Worm (Caenorhabditis elegans) whole organism, L2 larva: ENCODE results near the gene F56A8.4.

Experiments used
- R02D3.7 ChIP-seq: fragments of 150-350 bp; optimal IDR thresholded peaks from 2 replicates; lab custom pipeline; 2014; ENCODE audit warnings: missing biosample characterization, missing genetic modification characterization
- ZK546.5 ChIP-seq: sonication (generic microtip); optimal IDR thresholded peaks from 2 replicates; lab custom pipeline; 2017; ENCODE audit warnings: missing biosample characterization, missing genetic modification characterization
- ceh-82 ChIP-seq: fragments of 150-350 bp; optimal IDR thresholded peaks from 2 replicates; lab custom pipeline; 2014; ENCODE audit warnings: missing biosample characterization, missing genetic modification characterization
- egl-27 ChIP-seq: sonication (generic microtip); optimal IDR thresholded peaks from 3 replicates; lab custom pipeline; 2017; ENCODE audit warnings: missing biosample characterization, missing genetic modification reagents, missing genetic modification characterization
- lin-11 ChIP-seq: fragments of 150-350 bp; sonication (generic microtip); optimal IDR thresholded peaks from 2 replicates; lab custom pipeline; 2014; ENCODE audit warnings: missing biosample characterization, missing genetic modification characterization, inconsistent platforms, mixed read lengths
- lin-13 ChIP-seq: fragments of 150-350 bp; optimal IDR thresholded peaks from 2 replicates; lab custom pipeline; 2014; ENCODE audit warnings: missing biosample characterization, missing genetic modification reagents, missing genetic modification characterization
- lin-39 ChIP-seq: fragments of 150-350 bp; optimal IDR thresholded peaks from 2 replicates; lab custom pipeline; 2014; ENCODE audit warnings: missing biosample characterization, missing genetic modification reagents, missing genetic modification characterization
- nhr-12 ChIP-seq: fragments of 150-350 bp; optimal IDR thresholded peaks from 2 replicates; lab custom pipeline; 2014; ENCODE audit warnings: missing biosample characterization, missing genetic modification characterization
- nhr-25 ChIP-seq: fragments of 150-350 bp; sonication (generic microtip); optimal IDR thresholded peaks from 3 replicates; lab custom pipeline; 2014; ENCODE audit warnings: missing biosample characterization, missing genetic modification characterization
- unc-39 ChIP-seq: fragments of 150-350 bp; optimal IDR thresholded peaks from 2 replicates; lab custom pipeline; 2014; ENCODE audit warnings: missing biosample characterization, missing genetic modification characterization
- unc-62 ChIP-seq: fragments of 150-350 bp; optimal IDR thresholded peaks from 2 replicates; lab custom pipeline; 2014; ENCODE audit warnings: missing biosample characterization, missing genetic modification reagents, missing genetic modification characterization

DNA sequence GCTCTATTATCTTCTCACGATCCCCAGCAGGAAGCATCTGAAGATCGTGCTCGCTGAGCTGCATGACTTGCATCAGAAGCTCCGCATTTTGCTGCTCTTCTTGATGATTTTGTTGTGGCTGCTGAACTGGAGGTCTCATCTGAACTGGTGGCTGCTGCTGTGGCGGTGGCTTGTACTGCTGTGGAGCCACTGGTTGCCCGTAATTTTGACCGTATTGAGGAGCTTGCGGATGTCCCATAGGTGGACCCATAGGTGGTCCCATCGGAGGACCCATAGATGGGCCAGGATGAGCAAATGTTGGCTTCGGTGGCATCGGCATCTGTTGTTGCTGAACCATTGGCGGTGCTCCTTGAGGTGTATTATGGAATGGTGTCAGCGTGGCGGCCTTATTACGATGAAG, 4.0 kb downstream of the F56A8.4 start:
- TF ChIP-seq lin-11 (tag; lab: Kevin White, UChicago) (no peak), unc-62 (GFP tag; lab: Kevin White, UChicago) (no peak), lin-39 (tag; lab: Kevin White, UChicago) (no peak), nhr-12 (tag; lab: Kevin White, UChicago) (no peak), ceh-82 (tag; lab: Kevin White, UChicago) (no peak), ZK546.5 (no peak), R02D3.7 (tag; lab: Kevin White, UChicago) (no peak), nhr-25 (tag; lab: Kevin White, UChicago) (no peak), egl-27 (no peak), unc-39 (tag; lab: Kevin White, UChicago) (no peak), lin-13 (GFP tag; lab: Kevin White, UChicago) (no peak)
